Fruit fly (Drosophila melanogaster) ovary, adult (tissue): ENCODE measurements around the gene gdl.

Experiments used
- CG17801 ChIP-seq: fragments of 200-800 bp; optimal IDR thresholded peaks from 2 replicates; lab custom pipeline; 2019; ENCODE audit warnings: missing biosample characterization, mild to moderate bottlenecking, missing genetic modification characterization, moderate library complexity; ENCODE audit not compliant: partially characterized antibody

Gene gdl

DNA sequence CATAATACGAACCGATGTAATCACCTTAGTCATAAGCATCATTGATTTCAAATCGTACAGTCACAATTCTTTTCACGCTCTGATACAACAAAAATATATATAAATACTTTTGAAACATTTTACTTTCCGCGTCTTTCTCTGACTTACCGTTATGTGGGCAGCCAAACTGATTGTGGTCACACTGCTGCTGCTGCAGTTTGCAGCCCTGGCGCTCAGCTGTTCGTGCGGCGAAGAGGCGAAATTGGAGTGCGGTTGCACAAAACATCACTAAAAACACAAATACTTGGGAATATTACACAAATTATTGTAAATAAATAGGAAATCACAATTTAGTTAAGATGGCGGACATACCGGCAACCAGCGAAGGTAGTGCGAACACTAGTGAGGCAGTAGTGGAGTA is at the start of gene gdl, which contains the start of gene gdl-ORF39:
gdl (plus strand) TSS at position 48 of the 400 bp plus-strand sequence.
gdl-ORF39 (plus strand) TSS at position 48 of the 400 bp plus-strand sequence.
- no peak for TF ChIP-seq CG17801 (GFP tag; lab: Kevin White, UChicago)

DNA sequence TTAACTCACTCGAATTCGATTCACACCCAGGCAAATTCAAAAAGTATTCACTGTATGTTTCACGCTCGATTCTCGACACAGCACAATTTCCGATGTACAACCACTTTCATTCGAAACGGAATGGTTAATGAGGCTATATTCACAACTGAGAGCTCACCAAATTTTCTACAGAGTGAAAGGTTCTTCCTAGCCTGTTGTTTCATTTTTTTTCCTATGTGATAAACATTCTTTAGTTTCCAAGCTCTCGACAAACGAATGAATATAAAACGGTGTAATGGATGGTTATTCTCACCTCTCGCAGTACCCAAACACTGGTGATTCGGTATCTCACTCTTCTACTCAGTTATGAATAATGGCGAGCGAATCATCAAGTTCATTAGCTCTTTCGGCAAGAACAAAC is 35.2 kb upstream of the gdl start, which contains the start of gene cocoon:
cocoon (minus strand) TSS at position 101 of the 400 bp plus-strand sequence.
- TF ChIP-seq CG17801 (GFP tag; lab: Kevin White, UChicago) = no peak

DNA sequence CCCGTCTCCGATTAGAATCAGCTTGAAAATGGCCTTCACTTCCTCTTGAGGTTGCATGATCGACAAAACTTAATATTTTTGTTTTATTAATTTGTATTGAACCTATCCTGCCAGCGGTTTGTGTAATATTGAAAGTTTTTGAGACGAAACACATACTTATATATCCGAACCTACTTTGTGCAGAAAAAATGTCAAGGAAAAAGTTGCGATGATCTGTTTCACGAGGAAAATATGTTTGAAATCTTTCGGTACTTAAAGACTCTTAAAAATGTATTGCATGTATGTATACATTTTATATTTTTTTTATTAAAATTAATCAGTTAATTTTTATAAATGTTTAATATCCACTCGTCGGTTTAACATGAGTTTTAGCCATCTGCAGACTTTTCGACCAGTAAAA is 23.9 kb upstream of the gdl start, which contains the start of gene Ran-like:
Ran-like (minus strand) TSS at position 101 of the 400 bp plus-strand sequence.
- no peak for TF ChIP-seq CG17801 (GFP tag; lab: Kevin White, UChicago)

- TF ChIP-seq CG17801 (GFP tag; lab: Kevin White, UChicago) = peak; percentile 17
Observed at dm6 chr3L:15493886-15494598, 15.2 kb upstream of the gdl start.

DNA sequence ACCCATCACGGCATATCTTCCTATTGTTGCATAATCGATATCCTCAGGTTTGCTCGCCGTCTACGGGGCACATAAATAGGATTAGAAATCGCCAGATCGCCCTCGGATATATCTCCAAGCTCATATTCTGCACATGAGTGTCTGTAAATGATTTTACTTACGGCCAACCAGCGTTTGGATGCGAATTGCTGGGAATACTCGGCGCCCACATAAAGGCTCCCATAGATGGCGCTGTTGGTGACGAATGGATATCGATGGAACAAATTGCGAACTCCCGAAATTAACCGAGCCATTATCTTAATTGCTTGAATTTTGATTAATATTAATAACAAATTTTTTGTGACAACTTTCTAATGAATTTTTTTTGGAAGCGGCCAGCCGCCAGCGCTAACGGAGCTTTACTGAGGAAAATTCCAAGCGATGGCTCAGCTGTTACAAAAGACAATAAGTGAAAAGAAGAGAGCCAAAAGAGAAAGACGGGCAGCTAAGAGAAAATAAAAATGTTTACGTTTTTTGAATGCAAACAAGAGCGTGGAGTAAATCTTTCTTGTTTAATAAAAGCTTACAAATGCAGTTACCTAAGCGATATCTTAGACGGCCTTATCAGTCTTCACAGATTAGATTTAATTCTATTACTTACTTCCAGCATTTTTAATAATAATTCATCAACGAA is 14.5 kb upstream of the gdl start:
- no peak for TF ChIP-seq CG17801 (GFP tag; lab: Kevin White, UChicago)

- no peak for TF ChIP-seq CG17801 (GFP tag; lab: Kevin White, UChicago)
Observed at dm6 chr3L:15495449-15495848, 13.8 kb upstream of the gdl start, which contains the start of gene CG12355. Gene CG12355 (minus strand): TSS chr3L:15495549.

dm6 chr3L:15496274-15496673 is 13.0 kb upstream of the gdl start, which contains the start of gene CG13455:
Gene CG13455 (plus strand): TSS chr3L:15496574.
- TF ChIP-seq CG17801 (GFP tag; lab: Kevin White, UChicago) = no peak

dm6 chr3L:15497902-15498301 is 11.3 kb upstream of the gdl start, which contains the start of gene CG7276:
Gene CG7276 (plus strand): TSS chr3L:15498202.
- TF ChIP-seq CG17801 (GFP tag; lab: Kevin White, UChicago) = no peak

DNA sequence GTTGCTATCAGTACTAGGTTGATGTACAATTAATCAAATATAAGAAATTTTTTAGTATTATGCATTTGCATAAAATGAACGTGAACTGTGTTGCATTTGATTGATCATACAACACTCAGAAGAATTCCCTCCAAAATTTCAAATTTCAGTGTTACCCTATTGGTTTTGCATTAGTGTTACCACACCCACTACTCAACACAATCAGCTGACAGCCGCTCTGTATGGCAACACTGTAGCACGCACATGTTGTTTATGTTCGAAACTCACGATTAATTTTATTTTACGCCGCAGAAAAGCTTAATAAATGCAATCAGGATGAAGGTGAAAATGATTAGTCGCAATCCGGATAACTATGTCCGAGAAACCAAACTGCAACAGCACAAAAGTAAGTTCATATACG is 10.5 kb upstream of the gdl start, which contains the start of gene CG7275:
CG7275 (plus strand) TSS at position 215 of the 400 bp plus-strand sequence.
- no peak for TF ChIP-seq CG17801 (GFP tag; lab: Kevin White, UChicago)

DNA sequence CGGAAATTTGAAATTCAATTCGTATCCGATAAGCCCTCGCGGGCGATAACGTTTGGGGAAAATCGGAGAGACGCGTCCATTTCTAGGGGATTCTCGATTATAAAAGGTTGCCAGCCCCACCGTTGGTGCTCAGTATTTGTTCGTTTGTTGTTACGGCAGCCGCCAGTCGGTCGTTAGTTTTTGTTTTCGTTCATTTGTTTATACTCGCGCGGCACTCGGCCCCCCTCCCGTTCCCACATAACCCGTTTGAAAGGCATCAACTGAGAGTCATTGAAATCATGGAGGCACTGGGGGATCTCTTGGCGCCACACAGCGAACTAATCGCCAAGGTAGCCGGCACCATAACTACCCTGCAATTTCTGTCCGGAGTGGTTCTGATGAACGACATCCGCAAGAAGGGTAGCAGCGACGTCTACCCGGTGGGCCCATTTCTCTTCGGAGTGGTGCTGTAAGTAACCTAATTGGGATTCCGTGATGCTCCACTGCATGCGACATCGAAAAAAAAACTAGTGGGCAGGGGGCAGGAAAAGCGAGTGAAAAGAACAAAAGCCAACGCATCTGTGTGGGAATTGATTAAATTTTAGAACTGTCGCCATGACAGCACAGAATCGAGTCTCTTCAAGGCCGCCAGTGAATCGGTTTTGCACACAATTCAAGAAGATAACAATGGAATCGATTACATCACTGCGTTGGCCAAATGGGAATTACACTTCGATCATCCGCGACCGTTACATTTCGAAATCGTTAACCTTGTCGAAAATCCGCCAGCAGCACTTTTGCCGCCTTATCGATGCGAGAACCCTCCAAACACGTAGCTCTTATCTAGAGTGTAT is 8.2 kb upstream of the gdl start, which contains the start of gene CG7272:
CG7272 (plus strand) TSS at position 126 of the 833 bp plus-strand sequence.
- TF ChIP-seq CG17801 (GFP tag; lab: Kevin White, UChicago) = peak; percentile 1

- no peak for TF ChIP-seq CG17801 (GFP tag; lab: Kevin White, UChicago)
Observed at dm6 chr3L:15501646-15501972, 7.6 kb upstream of the gdl start.

dm6 chr3L:15502256-15502655 is 7.0 kb upstream of the gdl start:
- no peak for TF ChIP-seq CG17801 (GFP tag; lab: Kevin White, UChicago)

DNA sequence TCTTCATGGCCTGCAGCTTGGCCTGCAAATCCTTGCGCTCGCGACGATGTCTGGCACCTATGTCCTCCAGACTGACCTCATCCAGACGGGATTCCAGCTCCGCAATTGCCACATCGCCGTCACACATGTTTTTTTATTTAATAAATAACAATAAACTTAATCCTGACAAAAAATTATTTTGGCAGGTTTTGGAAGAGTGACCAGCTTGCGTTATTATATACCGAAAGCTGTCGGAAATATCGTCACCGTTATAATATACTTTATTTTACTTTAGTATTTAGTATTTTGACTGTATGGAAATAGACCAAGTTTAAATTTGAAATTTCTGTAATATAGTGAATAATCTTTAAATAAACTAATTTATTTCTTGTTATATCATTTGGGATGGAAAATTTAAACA is 4.6 kb upstream of the gdl start, which contains the start of gene CG7857:
CG7857 (minus strand) TSS at position 208 of the 400 bp plus-strand sequence.
- no peak for TF ChIP-seq CG17801 (GFP tag; lab: Kevin White, UChicago)

DNA sequence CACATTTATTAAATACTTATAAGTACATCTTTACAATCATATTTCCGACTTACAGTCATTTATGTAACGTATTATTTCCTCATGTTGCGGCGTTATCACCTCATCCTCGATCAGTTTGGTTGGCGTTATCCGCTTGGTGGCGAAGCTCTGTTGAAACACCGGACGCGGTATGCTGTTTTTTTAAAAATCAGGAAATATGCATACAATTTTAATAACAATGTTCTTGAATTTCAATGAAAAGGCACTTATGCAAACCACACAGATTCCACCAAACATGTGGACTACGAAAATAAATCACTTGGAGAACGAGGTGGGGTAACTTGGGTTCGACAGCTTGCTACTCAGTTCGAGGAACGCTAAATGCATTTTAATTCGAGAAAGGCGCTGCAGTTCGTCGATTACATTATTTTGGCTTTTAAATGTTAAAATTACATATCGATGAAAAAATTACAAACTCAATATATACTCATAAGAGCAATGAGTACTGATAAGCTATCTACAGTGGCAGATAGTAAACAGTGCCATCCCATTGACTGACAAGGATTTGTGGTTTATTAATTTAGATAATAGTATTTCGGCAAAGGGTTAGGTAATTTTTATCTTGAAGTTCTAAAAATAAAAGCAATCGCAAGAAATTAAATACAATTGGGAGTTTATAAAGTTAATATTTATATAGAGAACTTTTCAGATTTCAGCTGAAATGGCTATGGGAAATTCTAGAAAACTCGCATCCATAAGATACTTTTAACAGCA is 2.9 kb upstream of the gdl start:
- no peak for TF ChIP-seq CG17801 (GFP tag; lab: Kevin White, UChicago)
